Fruit fly (Drosophila melanogaster): ENCODE results near the gene CG17027.

The CG17027 gene

dm6 chr3L:15982783-15983432, 3.0 kb downstream of the CG17027 start, which contains the start of the genes brm and Arl1 (continued):
- TF ChIP-seq esn (GFP tag; optimal IDR thresholded peaks at IDR 0.05) (peak; percentile 96), Sox102F (GFP tag; optimal IDR thresholded peaks at IDR 0.05) (peak; percentile 95), dac (GFP tag; optimal IDR thresholded peaks at IDR 0.05) (peak; percentile 98), Blimp-1 (GFP tag; optimal IDR thresholded peaks at IDR 0.05) (peak; percentile 92), CG11294 (GFP tag; IDR thresholded peaks at IDR 0.05) (peak; percentile 98), pdm3 (GFP tag; optimal IDR thresholded peaks at IDR 0.05) (peak; percentile 96), CG1621 (tag; optimal IDR thresholded peaks at IDR 0.05) (peak; percentile 93), cyc (GFP tag; optimal IDR thresholded peaks at IDR 0.05) (peak; percentile 96), CG9139 (GFP tag; optimal IDR thresholded peaks at IDR 0.05) (peak; percentile 96), CG6792 (GFP tag; optimal IDR thresholded peaks at IDR 0.05) (peak; percentile 94), CG8319 (GFP tag; optimal IDR thresholded peaks at IDR 0.05) (peak; percentile 95), CG6276 (GFP tag; optimal IDR thresholded peaks at IDR 0.05) (peak; percentile 94), fd59A (GFP tag; optimal IDR thresholded peaks at IDR 0.05) (peak; percentile 97), Eip93F (GFP tag; optimal IDR thresholded peaks at IDR 0.05) (peak; percentile 97), Ets21C (GFP tag; optimal IDR thresholded peaks at IDR 0.05) (peak; percentile 90), Sox14 (GFP tag; optimal IDR thresholded peaks at IDR 0.05) (peak; percentile 95), acj6 (GFP tag; optimal IDR thresholded peaks at IDR 0.05) (peak; percentile 98), fkh (GFP tag; optimal IDR thresholded peaks at IDR 0.05) (no peak), CG11902 (GFP tag; optimal IDR thresholded peaks at IDR 0.05) (peak; percentile 97), CG32006 (GFP tag; optimal IDR thresholded peaks at IDR 0.05) (peak; percentile 98)

dm6 chr3L:15987635-15988034, 7.7 kb downstream of the CG17027 start, which contains the start of gene PolD1:
PolD1 (minus strand) TSS chr3L:15987815.
- no peak for TF ChIP-seq CG1621 (tag; optimal IDR thresholded peaks at IDR 0.05)
- no peak for TF ChIP-seq CG11762 (GFP tag; optimal IDR thresholded peaks at IDR 0.05; ENCODE audit: insufficient read depth)
- TF ChIP-seq dsx (GFP tag; optimal IDR thresholded peaks at IDR 0.05; ENCODE audit: poor library complexity, severe bottlenecking), result no peak
- TF ChIP-seq CG3919 (GFP tag; optimal IDR thresholded peaks at IDR 0.05), result no peak
- TF ChIP-seq Hr38 (GFP tag; optimal IDR thresholded peaks at IDR 0.05), result no peak
- no peak for TF ChIP-seq CG9139 (GFP tag; optimal IDR thresholded peaks at IDR 0.05)
- no peak for TF ChIP-seq OdsH (GFP tag; optimal IDR thresholded peaks at IDR 0.05)
- no peak for TF ChIP-seq CG11294 (GFP tag; IDR thresholded peaks at IDR 0.05)
- TF ChIP-seq CG6276 (GFP tag; optimal IDR thresholded peaks at IDR 0.05), result no peak
- TF ChIP-seq fd85E (GFP tag; optimal IDR thresholded peaks at IDR 0.05), result no peak

dm6 chr3L:15988039-15988546, 8.2 kb downstream of the CG17027 start, which contains the start of gene Hip14:
Hip14 (plus strand) TSS chr3L:15988236.
- no peak for TF ChIP-seq CG6792 (GFP tag; optimal IDR thresholded peaks at IDR 0.05)
- peak; percentile 12 for TF ChIP-seq cyc (GFP tag; optimal IDR thresholded peaks at IDR 0.05)
- TF ChIP-seq CG6854 (GFP tag; optimal IDR thresholded peaks at IDR 0.05), result peak; percentile 59
- peak; percentile 32 for TF ChIP-seq topi (GFP tag; optimal IDR thresholded peaks at IDR 0.05)
- peak; percentile 19 for TF ChIP-seq CG31627 (GFP tag; optimal IDR thresholded peaks at IDR 0.05)
- TF ChIP-seq esn (GFP tag; optimal IDR thresholded peaks at IDR 0.05), result peak; percentile 36
- TF ChIP-seq CG3032 (tag; optimal IDR thresholded peaks at IDR 0.05), result peak; percentile 11
- peak; percentile 66 for TF ChIP-seq vri (GFP tag; optimal IDR thresholded peaks at IDR 0.05)
- peak; percentile 35; the same call in 1 of the 2 replicates for TF ChIP-seq CG15336 (GFP tag; IDR thresholded peaks at IDR 0.05)
- TF ChIP-seq fd59A (GFP tag; optimal IDR thresholded peaks at IDR 0.05), result no peak
- peak; percentile 0 for TF ChIP-seq dsx (GFP tag; optimal IDR thresholded peaks at IDR 0.05; ENCODE audit: poor library complexity, severe bottlenecking)
- TF ChIP-seq lz (GFP tag; optimal IDR thresholded peaks at IDR 0.05), result peak; percentile 33
- TF ChIP-seq Eip78C (GFP tag), result peak; percentile 43
- TF ChIP-seq CG8632 (GFP tag; optimal IDR thresholded peaks at IDR 0.05), result no peak
- TF ChIP-seq Sox14 (GFP tag; optimal IDR thresholded peaks at IDR 0.05), result peak; percentile 15
- no peak for TF ChIP-seq CG6276 (GFP tag; optimal IDR thresholded peaks at IDR 0.05)

All from whole organism, prepupa.